Worm (Caenorhabditis elegans): ENCODE measurements around the gene egl-47.

DNA sequence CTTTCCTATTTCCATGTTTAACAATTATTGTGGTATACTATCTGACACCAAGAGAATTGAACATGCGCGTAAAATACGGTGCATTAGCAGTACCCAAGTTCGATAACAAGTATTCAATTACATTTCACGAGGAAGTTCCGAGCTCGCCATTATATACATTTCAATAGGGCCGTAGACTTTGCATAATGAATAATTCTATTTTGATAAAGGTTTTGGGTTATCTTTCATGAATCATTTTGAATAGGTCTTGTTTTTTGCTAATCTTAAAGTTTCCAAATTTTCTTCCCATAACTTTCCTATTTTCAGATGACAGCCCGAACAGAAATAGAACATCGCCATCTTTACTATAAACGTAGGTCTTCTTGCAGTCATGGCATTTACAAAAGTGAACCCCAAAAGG, 26.9 kb downstream of the egl-47 start, which contains the start of gene C50H2.13:
- TF ChIP-seq fos-1 (tag; optimal IDR thresholded peaks at IDR 0.05) (no peak), gei-8 (GFP tag; optimal IDR thresholded peaks at IDR 0.05) (no peak), ama-1 (optimal IDR thresholded peaks at IDR 0.05) (no peak), lir-3 (tag; optimal IDR thresholded peaks at IDR 0.05) (no peak), hlh-11 (tag; optimal IDR thresholded peaks at IDR 0.05) (no peak), zag-1 (tag; optimal IDR thresholded peaks at IDR 0.05) (no peak)

All from whole organism, L4 larva.